Worm (Caenorhabditis elegans) whole organism, L1 larva: ENCODE data around the gene btb-20.

Source experiments
- C16A3.4 ChIP-seq: fragments of 150-350 bp; optimal IDR thresholded peaks from 2 replicates; lab custom pipeline; 2014; ENCODE audit warnings: missing biosample characterization, missing genetic modification characterization
- nhr-28 ChIP-seq: fragments of 150-350 bp; optimal IDR thresholded peaks from 2 replicates; lab custom pipeline; 2014; ENCODE audit warnings: missing biosample characterization, missing genetic modification characterization
- pqm-1 ChIP-seq: sonication (generic microtip); optimal IDR thresholded peaks from 3 replicates; lab custom pipeline; 2017; ENCODE audit warnings: missing biosample characterization, missing genetic modification characterization
- rnt-1 ChIP-seq: sonication (generic microtip); optimal IDR thresholded peaks from 2 replicates; lab custom pipeline; 2016; ENCODE audit warnings: mild to moderate bottlenecking, missing genetic modification characterization, moderate library complexity, missing compliant biosample characterization
- snpc-4 ChIP-seq: fragments of 150-350 bp; optimal IDR thresholded peaks from 2 replicates; lab custom pipeline; 2014; ENCODE audit warnings: missing biosample characterization, missing genetic modification characterization
- unc-62 ChIP-seq: fragments of 150-350 bp; optimal IDR thresholded peaks from 2 replicates; lab custom pipeline; 2014; ENCODE audit warnings: missing biosample characterization, missing genetic modification reagents, missing genetic modification characterization

- TF ChIP-seq rnt-1 (tag; lab: Kevin White, UChicago) (no peak), C16A3.4 (tag; lab: Kevin White, UChicago) (no peak), pqm-1 (tag; lab: Kevin White, UChicago) (no peak), unc-62 (GFP tag; lab: Kevin White, UChicago) (no peak), nhr-28 (tag; lab: Kevin White, UChicago) (no peak), snpc-4 (tag; lab: Kevin White, UChicago) (no peak)
Measured at ce11 chrII:14494014-14494413, 29.3 kb downstream of the btb-20 start.
